Worm (Caenorhabditis elegans): ENCODE data around the gene hmit-1.3.

- no peak for TF ChIP-seq ceh-34 (tag; optimal IDR thresholded peaks at IDR 0.05)
- TF ChIP-seq nfya-1 (tag; optimal IDR thresholded peaks at IDR 0.05), result no peak
Measured at ce11 chrIII:3511808-3512207, 7.6 kb downstream of the hmit-1.3 start.
